Worm (Caenorhabditis elegans) whole organism, early embryonic: ENCODE results near the gene col-81.

Experiments used
- aly-1 ChIP-seq: sonication (generic microtip); optimal IDR thresholded peaks from 2 replicates; lab custom pipeline; 2016; ENCODE audit warnings: missing genetic modification characterization, missing compliant biosample characterization
- ama-1 ChIP-seq: fragments of 150-350 bp; optimal IDR thresholded peaks from 2 replicates; lab custom pipeline; 2014
- ets-7 ChIP-seq: sonication (generic microtip); optimal IDR thresholded peaks from 2 replicates; lab custom pipeline; 2016; ENCODE audit warnings: missing genotype, missing genetic modification characterization, missing compliant biosample characterization

- TF ChIP-seq aly-1 (tag; lab: Kevin White, UChicago) (no peak), ama-1 (lab: Kevin White, UChicago) (no peak), ets-7 (no peak)
Observed at ce11 chrII:10999109-10999508, 14.5 kb downstream of the col-81 start.
